Fruit fly (Drosophila melanogaster): ENCODE measurements around the gene Trs33.

Trs33 gene

dm6 chr3R:15342926-15343685 lies 7.7 kb downstream of the Trs33 start, which contains the start of gene Nagk (continued):
- no peak for TF ChIP-seq pdm3 (GFP tag; optimal IDR thresholded peaks at IDR 0.05)
- no peak for TF ChIP-seq ss (GFP tag; optimal IDR thresholded peaks at IDR 0.05)
- peak; percentile 89 for TF ChIP-seq esn (GFP tag; optimal IDR thresholded peaks at IDR 0.05)
- TF ChIP-seq CG8319 (GFP tag; optimal IDR thresholded peaks at IDR 0.05) = peak; percentile 34
- no peak for TF ChIP-seq CG8119 (GFP tag; IDR thresholded peaks at IDR 0.05)
- TF ChIP-seq fd59A (GFP tag; optimal IDR thresholded peaks at IDR 0.05) = peak; percentile 55
- TF ChIP-seq CG7368 (GFP tag; optimal IDR thresholded peaks at IDR 0.05) = peak; percentile 50
- TF ChIP-seq CG6808 (GFP tag; optimal IDR thresholded peaks at IDR 0.05) = no peak
- peak; percentile 87 for TF ChIP-seq CG32006 (GFP tag; optimal IDR thresholded peaks at IDR 0.05)
- peak; percentile 79 for TF ChIP-seq fkh (GFP tag; optimal IDR thresholded peaks at IDR 0.05)
- peak; percentile 75 for TF ChIP-seq acj6 (GFP tag; optimal IDR thresholded peaks at IDR 0.05)
- TF ChIP-seq lz (GFP tag; optimal IDR thresholded peaks at IDR 0.05) = peak; percentile 81
- TF ChIP-seq fd85E (GFP tag; optimal IDR thresholded peaks at IDR 0.05) = no peak
- no peak for TF ChIP-seq Blimp-1 (GFP tag; optimal IDR thresholded peaks at IDR 0.05)
- peak; percentile 58 for TF ChIP-seq Hr39 (GFP tag; optimal IDR thresholded peaks at IDR 0.05)
- peak; percentile 67 for TF ChIP-seq CG8632 (GFP tag; optimal IDR thresholded peaks at IDR 0.05)
- peak; percentile 82 for TF ChIP-seq topi (GFP tag; optimal IDR thresholded peaks at IDR 0.05)
- TF ChIP-seq Eip78C (GFP tag) = peak; percentile 95
- no peak for TF ChIP-seq CG6276 (GFP tag; optimal IDR thresholded peaks at IDR 0.05)
- TF ChIP-seq Hr38 (GFP tag; optimal IDR thresholded peaks at IDR 0.05) = no peak
- TF ChIP-seq Smox (GFP tag; optimal IDR thresholded peaks at IDR 0.05) = no peak
- TF ChIP-seq CG4318 (GFP tag; optimal IDR thresholded peaks at IDR 0.05) = no peak
- peak; percentile 25 for TF ChIP-seq Ets96B (tag; optimal IDR thresholded peaks at IDR 0.05)
- peak; percentile 40 for TF ChIP-seq Sox15 (GFP tag; optimal IDR thresholded peaks at IDR 0.05)
- TF ChIP-seq CG3919 (GFP tag; optimal IDR thresholded peaks at IDR 0.05) = peak; percentile 76
- no peak for TF ChIP-seq CG16779 (tag; optimal IDR thresholded peaks at IDR 0.05)
- peak; percentile 67 for TF ChIP-seq achi (GFP tag; optimal IDR thresholded peaks at IDR 0.05)
- TF ChIP-seq dsx (GFP tag; optimal IDR thresholded peaks at IDR 0.05; ENCODE audit: poor library complexity, severe bottlenecking) = peak; percentile 4
- peak; percentile 29 for TF ChIP-seq Lpt (GFP tag; optimal IDR thresholded peaks at IDR 0.05)
- TF ChIP-seq CG11294 (GFP tag; IDR thresholded peaks at IDR 0.05) = no peak; the same call in 1 of the 2 replicates
- peak; percentile 83 for TF ChIP-seq Sox14 (GFP tag; optimal IDR thresholded peaks at IDR 0.05)
- TF ChIP-seq Eip93F (GFP tag; optimal IDR thresholded peaks at IDR 0.05) = no peak
- TF ChIP-seq Eip75B (GFP tag; optimal IDR thresholded peaks at IDR 0.05) = peak; percentile 72
- TF ChIP-seq Gug (GFP tag; IDR thresholded peaks at IDR 0.05) = no peak
- peak; percentile 63 for TF ChIP-seq CG6792 (GFP tag; optimal IDR thresholded peaks at IDR 0.05)
- TF ChIP-seq dac (GFP tag; optimal IDR thresholded peaks at IDR 0.05) = peak; percentile 33
- TF ChIP-seq spab (GFP tag; optimal IDR thresholded peaks at IDR 0.05) = no peak
- no peak for TF ChIP-seq Hr4 (GFP tag; optimal IDR thresholded peaks at IDR 0.05)
- peak; percentile 67 for TF ChIP-seq cyc (GFP tag; optimal IDR thresholded peaks at IDR 0.05)

- no peak for TF ChIP-seq CG8119 (GFP tag; IDR thresholded peaks at IDR 0.05)
- no peak for TF ChIP-seq Eip75B (GFP tag; optimal IDR thresholded peaks at IDR 0.05)
- TF ChIP-seq Lpt (GFP tag; optimal IDR thresholded peaks at IDR 0.05) = no peak
- TF ChIP-seq acj6 (GFP tag; optimal IDR thresholded peaks at IDR 0.05) = no peak
- TF ChIP-seq CG10631 (GFP tag; optimal IDR thresholded peaks at IDR 0.05) = no peak
- TF ChIP-seq CG11762 (GFP tag; optimal IDR thresholded peaks at IDR 0.05; ENCODE audit: insufficient read depth) = no peak
- TF ChIP-seq CG8319 (GFP tag; optimal IDR thresholded peaks at IDR 0.05) = no peak
- peak; percentile 75 for TF ChIP-seq Blimp-1 (GFP tag; optimal IDR thresholded peaks at IDR 0.05)
- TF ChIP-seq OdsH (GFP tag; optimal IDR thresholded peaks at IDR 0.05) = no peak
- no peak for TF ChIP-seq cyc (GFP tag; optimal IDR thresholded peaks at IDR 0.05)
- peak; percentile 57 for TF ChIP-seq CG15336 (GFP tag; IDR thresholded peaks at IDR 0.05)
- TF ChIP-seq Ets21C (GFP tag; optimal IDR thresholded peaks at IDR 0.05) = no peak
- TF ChIP-seq fkh (GFP tag; optimal IDR thresholded peaks at IDR 0.05) = no peak
- TF ChIP-seq salr (GFP tag; optimal IDR thresholded peaks at IDR 0.05) = no peak
- TF ChIP-seq CG4318 (GFP tag; optimal IDR thresholded peaks at IDR 0.05) = no peak
- TF ChIP-seq CG6808 (GFP tag; optimal IDR thresholded peaks at IDR 0.05) = no peak
- TF ChIP-seq CG9139 (GFP tag; optimal IDR thresholded peaks at IDR 0.05) = no peak
- TF ChIP-seq CG7368 (GFP tag; optimal IDR thresholded peaks at IDR 0.05) = no peak
- TF ChIP-seq Hr39 (GFP tag; optimal IDR thresholded peaks at IDR 0.05) = no peak
- peak; percentile 21; the same call in 1 of the 2 replicates for TF ChIP-seq CG11294 (GFP tag; IDR thresholded peaks at IDR 0.05)
- TF ChIP-seq Sox14 (GFP tag; optimal IDR thresholded peaks at IDR 0.05) = no peak
- TF ChIP-seq lz (GFP tag; optimal IDR thresholded peaks at IDR 0.05) = no peak
- no peak for TF ChIP-seq CG10669 (GFP tag; optimal IDR thresholded peaks at IDR 0.05)
- TF ChIP-seq eg (GFP tag; IDR thresholded peaks at IDR 0.05) = peak; percentile 51; the same call in 2 of the 3 replicates
- TF ChIP-seq CG16779 (tag; optimal IDR thresholded peaks at IDR 0.05) = no peak
These were observed 8.3 kb downstream of the Trs33 start for dm6 chr3R:15342432-15342925.

Measured in whole organism, prepupa.